Worm (Caenorhabditis elegans): Measurements from ENCODE around the gene fipr-7.

ce11 chrV:10224619-10225018 is 5.0 kb upstream of the fipr-7 start:
- TF ChIP-seq nhr-2 (tag; optimal IDR thresholded peaks at IDR 0.05) (no peak), mep-1 (tag; optimal IDR thresholded peaks at IDR 0.05) (no peak), unc-39 (tag; optimal IDR thresholded peaks at IDR 0.05) (no peak), nhr-28 (tag; optimal IDR thresholded peaks at IDR 0.05) (no peak)
